Worm (Caenorhabditis elegans) whole organism, late embryonic: ENCODE data around the gene str-207.

Experiments
- ceh-14 ChIP-seq: sonication (generic microtip); optimal IDR thresholded peaks from 2 replicates; lab custom pipeline; 2016; ENCODE audit warnings: missing genotype, missing genetic modification characterization, missing compliant biosample characterization
- gmeb-2 ChIP-seq: sonication (generic microtip); optimal IDR thresholded peaks from 2 replicates; lab custom pipeline; 2016; ENCODE audit warnings: missing genetic modification characterization, inconsistent platforms, missing compliant biosample characterization
- hlh-13 ChIP-seq: fragments of 200-800 bp; sonication (Bioruptor generic); optimal IDR thresholded peaks from 2 replicates; lab custom pipeline; 2018; ENCODE audit warnings: mild to moderate bottlenecking, missing genetic modification characterization, missing compliant biosample characterization
- pha-4 ChIP-seq: fragments of 150-350 bp; optimal IDR thresholded peaks from 2 replicates; lab custom pipeline; 2018; ENCODE audit warnings: missing biosample characterization, missing genetic modification reagents, missing genetic modification characterization
- unc-3 ChIP-seq, 2 experiments: fragments of 200-800 bp in 1 of 2; sonication (Bioruptor generic) in 1 of 2; sonication (generic microtip) in 1 of 2; conservative IDR thresholded peaks in 1 of 2; optimal IDR thresholded peaks in 1 of 2; 2 replicates each; pipeline versions ENCODE4 v1.3.6 to Lab custom; 2016 to 2022; ENCODE audit warnings: missing compliant biosample characterization in 2 of 2, missing genetic modification characterization in 2 of 2, missing genetic modification reagents in 1 of 2
- unc-42 ChIP-seq: sonication (generic microtip); optimal IDR thresholded peaks from 2 replicates; lab custom pipeline; 2016; ENCODE audit warnings: missing genotype, missing genetic modification characterization, missing compliant biosample characterization
- ztf-16 ChIP-seq: sonication (generic microtip); optimal IDR thresholded peaks from 2 replicates; lab custom pipeline; 2017; ENCODE audit warnings: missing genetic modification characterization, missing compliant biosample characterization

ce11 chrV:4932814-4933213 is 18.7 kb upstream of the str-207 start, which contains the start of gene C02E7.10:
- TF ChIP-seq unc-3 (GFP tag; conservative IDR thresholded peaks at IDR 0.05; lab: Robert Waterston, UW) (no peak), unc-3 (tag; optimal IDR thresholded peaks at IDR 0.05; lab: Kevin White, UChicago) (no peak), unc-42 (tag; lab: Kevin White, UChicago) (no peak), pha-4 (no peak), gmeb-2 (tag; lab: Kevin White, UChicago) (no peak), ztf-16 (no peak), ceh-14 (tag; lab: Kevin White, UChicago) (no peak), hlh-13 (GFP tag; lab: Kevin White, UChicago) (no peak)
